Worm (Caenorhabditis elegans): Measurements from ENCODE around the gene Y39B6A.13.

Gene Y39B6A.13

DNA sequence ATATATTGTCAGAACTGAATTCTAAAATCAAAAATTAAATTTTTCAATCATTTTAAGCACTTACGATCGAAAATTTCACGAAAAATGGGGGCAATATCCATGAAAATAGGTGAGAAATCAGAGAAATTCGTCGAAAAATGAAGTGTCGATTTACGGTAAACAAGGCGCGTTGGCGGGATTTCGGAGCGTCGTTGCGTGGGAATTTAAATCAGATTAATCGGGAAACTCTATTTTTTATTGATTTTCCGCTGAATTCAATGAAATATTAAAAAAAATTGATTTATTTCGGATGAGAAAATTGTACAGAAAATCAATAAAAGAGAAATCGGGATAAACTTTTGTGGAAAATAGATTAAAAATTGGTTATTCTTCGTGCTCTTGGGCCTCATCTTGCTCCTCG lies at the start of gene Y39B6A.13:
Gene Y39B6A.13 (minus strand): TSS at position 166 of the 400 bp plus-strand sequence.
- TF ChIP-seq unc-42 (tag; optimal IDR thresholded peaks at IDR 0.05) (peak; percentile 35), lin-11 (tag; optimal IDR thresholded peaks at IDR 0.05) (no peak), mec-3 (tag; optimal IDR thresholded peaks at IDR 0.05; ENCODE audit: borderline replicate concordance) (no peak), ceh-48 (tag; optimal IDR thresholded peaks at IDR 0.05) (peak; percentile 21)

DNA sequence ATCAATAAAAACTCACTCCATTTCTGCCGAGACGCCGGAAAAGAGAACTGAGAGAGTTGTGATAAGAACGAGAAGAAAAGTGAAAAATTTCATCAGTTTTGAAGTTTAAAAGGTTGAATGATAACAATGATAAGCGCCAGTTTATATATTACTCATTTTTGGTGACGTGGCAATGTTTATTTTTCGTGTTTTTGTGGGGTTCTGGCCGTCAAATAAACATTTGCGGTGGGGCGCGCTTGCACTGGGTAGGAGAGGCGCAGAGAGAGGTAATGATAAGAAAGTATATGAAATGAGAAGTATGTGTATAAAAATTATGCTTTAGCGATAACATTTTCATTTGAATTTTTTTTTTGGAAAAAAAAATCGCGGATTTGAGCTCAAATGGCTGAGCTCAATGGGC lies 39.4 kb upstream of the Y39B6A.13 start, which contains the start of gene Y39B6A.5:
Gene Y39B6A.5 (minus strand): TSS at position 214 of the 400 bp plus-strand sequence.
- peak; percentile 59 for TF ChIP-seq elt-2 (tag; optimal IDR thresholded peaks at IDR 0.05)
- TF ChIP-seq ref-2 (tag; optimal IDR thresholded peaks at IDR 0.05): no peak

DNA sequence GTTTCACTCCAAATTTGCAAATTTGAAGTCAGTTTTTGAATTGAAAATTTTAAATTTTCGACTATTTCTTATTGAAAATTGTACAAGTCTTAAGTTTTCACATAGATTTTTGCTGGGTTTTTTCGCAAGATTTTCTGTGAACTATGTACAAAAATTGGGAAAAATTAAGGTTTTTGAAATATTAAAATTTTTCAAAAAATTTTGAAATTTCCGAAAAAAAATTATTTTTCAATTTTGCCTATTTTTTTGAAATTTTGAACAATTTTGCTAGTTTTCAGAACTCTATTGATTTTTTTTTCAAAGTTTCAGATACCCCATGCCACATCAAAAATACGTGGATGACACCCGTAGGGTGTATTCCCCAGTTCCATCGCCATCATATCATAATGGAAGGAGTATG lies 34.6 kb upstream of the Y39B6A.13 start, which contains the start of gene tsp-13:
Gene tsp-13 (plus strand): TSS at position 301 of the 400 bp plus-strand sequence.
- no peak for TF ChIP-seq ceh-14 (tag; optimal IDR thresholded peaks at IDR 0.05)

DNA sequence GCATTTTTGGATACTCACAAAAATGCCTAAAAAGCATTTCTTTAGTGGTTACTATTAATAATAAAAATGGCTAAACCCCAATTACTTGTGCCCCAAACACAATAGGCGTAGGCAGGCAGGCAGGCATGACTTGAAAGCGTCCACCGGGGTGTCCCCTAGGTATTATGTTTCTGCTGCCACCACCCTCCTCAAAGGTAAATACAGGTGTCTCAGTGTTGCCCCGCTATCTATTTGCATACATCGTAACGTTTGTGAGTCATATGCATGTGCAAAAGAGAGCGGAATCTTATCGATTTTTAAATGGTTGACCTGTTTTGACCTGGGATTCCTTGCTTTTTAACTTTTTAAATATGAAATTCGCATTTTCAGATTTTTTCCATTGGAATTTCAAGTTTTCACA lies 34.0 kb upstream of the Y39B6A.13 start:
- TF ChIP-seq ceh-19 (GFP tag; optimal IDR thresholded peaks at IDR 0.05): peak; percentile 21
- TF ChIP-seq ceh-34 (tag; optimal IDR thresholded peaks at IDR 0.05): peak; percentile 53
- peak; percentile 31 for TF ChIP-seq pha-2 (tag; optimal IDR thresholded peaks at IDR 0.05)
- TF ChIP-seq ets-4 (tag; optimal IDR thresholded peaks at IDR 0.05): no peak
- no peak for TF ChIP-seq ceh-31 (tag; optimal IDR thresholded peaks at IDR 0.05)
- TF ChIP-seq ztf-16 (tag; optimal IDR thresholded peaks at IDR 0.05): no peak
- no peak for TF ChIP-seq tbx-2 (tag; optimal IDR thresholded peaks at IDR 0.05)

DNA sequence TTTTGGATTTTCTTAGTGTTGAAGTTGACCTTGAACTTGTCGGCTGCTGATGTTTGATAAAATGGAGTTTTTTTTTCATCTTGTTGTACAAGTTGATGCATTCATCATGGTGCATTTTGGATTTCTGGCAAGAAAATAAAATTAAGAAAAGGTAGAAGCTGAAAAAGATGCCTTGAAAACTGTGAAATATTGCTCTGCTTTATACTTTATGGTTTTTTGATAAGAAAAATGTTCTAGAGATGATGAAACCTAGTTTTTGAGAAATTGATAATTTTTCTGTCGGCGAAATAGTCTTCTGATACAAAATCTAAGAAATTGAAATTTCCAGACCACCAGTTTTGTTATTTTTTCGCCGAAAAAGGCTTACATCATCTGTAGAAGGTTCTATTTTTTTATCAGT lies 33.1 kb upstream of the Y39B6A.13 start, which contains the start of gene Y39B6A.69:
Gene Y39B6A.69 (minus strand): TSS at position 101 of the 400 bp plus-strand sequence.
- no peak for TF ChIP-seq pha-4 (tag; optimal IDR thresholded peaks at IDR 0.05)
- TF ChIP-seq C08G9.2 (tag; optimal IDR thresholded peaks at IDR 0.05): no peak
- TF ChIP-seq hlh-30 (tag; optimal IDR thresholded peaks at IDR 0.05; ENCODE audit: insufficient read depth): no peak

DNA sequence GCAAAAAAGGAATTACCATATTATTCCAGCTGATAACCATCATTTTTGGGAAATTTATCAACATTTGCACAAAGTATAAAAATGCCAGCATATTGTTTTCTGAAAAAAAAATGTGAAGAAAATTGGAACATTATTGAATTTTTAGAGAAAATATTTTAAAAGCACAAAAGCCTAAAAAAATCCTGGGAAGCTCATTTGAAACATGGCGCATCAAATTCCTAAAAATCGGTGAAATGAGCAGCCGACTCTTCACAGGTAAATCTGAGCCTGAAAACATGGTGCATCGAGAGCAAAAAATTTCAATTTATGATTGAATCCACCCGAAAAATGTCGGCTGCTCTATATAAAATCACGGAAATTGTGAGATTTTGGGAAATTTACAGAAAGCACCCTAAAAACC lies 29.8 kb upstream of the Y39B6A.13 start, which contains the start of gene Y39B6A.7:
Gene Y39B6A.7 (minus strand): TSS at position 101 of the 400 bp plus-strand sequence.
- TF ChIP-seq ceh-22 (tag; optimal IDR thresholded peaks at IDR 0.05) (no peak), ama-1 (optimal IDR thresholded peaks at IDR 0.05) (no peak), mec-3 (tag; optimal IDR thresholded peaks at IDR 0.05; ENCODE audit: borderline replicate concordance) (no peak), elt-2 (tag; optimal IDR thresholded peaks at IDR 0.05) (no peak), pha-4 (tag; optimal IDR thresholded peaks at IDR 0.05) (no peak), pax-1 (tag; optimal IDR thresholded peaks at IDR 0.05) (no peak), hlh-15 (tag; optimal IDR thresholded peaks at IDR 0.05) (no peak), fkh-10 (GFP tag; optimal IDR thresholded peaks at IDR 0.05) (no peak), nfya-1 (tag; optimal IDR thresholded peaks at IDR 0.05) (no peak), lin-11 (tag; optimal IDR thresholded peaks at IDR 0.05) (no peak), ceh-24 (tag; optimal IDR thresholded peaks at IDR 0.05) (no peak), ceh-14 (tag; optimal IDR thresholded peaks at IDR 0.05) (no peak), C38D4.7 (GFP tag; optimal IDR thresholded peaks at IDR 0.05) (no peak), ttx-3 (tag; optimal IDR thresholded peaks at IDR 0.05) (no peak), pag-3 (tag; optimal IDR thresholded peaks at IDR 0.05; ENCODE audit: borderline replicate concordance) (no peak)

DNA sequence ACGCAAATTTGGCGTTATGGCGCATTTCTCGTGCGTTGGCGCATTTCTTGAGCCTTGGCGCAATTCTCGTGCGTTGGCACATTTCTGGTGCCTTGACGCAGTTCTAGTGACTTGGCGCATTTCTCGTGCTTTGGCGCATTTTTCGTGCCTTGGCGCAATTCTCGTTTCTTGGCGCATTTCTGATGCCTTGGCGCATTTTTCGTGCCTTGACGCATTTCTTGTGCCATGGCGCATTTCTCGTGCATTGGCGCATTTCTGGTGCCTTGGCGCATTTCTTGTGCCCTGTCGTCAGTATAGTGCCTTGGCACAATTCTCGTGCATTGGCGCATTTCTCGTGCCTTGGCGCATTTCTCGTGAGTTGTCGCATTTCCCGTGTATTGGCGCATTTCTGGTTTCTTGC lies 29.1 kb upstream of the Y39B6A.13 start:
- TF ChIP-seq ahr-1 (tag; optimal IDR thresholded peaks at IDR 0.05): no peak
- peak; percentile 64 for TF ChIP-seq mec-3 (tag; optimal IDR thresholded peaks at IDR 0.05; ENCODE audit: borderline replicate concordance)
- peak; percentile 16 for TF ChIP-seq hlh-6 (tag; optimal IDR thresholded peaks at IDR 0.05)
